Worm (Caenorhabditis elegans) whole organism, early embryonic: ENCODE data around the gene vps-53.

Experiments used
- B0310.2 ChIP-seq: sonication (generic microtip); optimal IDR thresholded peaks from 2 replicates; lab custom pipeline; 2016; ENCODE audit warnings: mild to moderate bottlenecking, missing genetic modification characterization, missing compliant biosample characterization
- F13C5.2 ChIP-seq: sonication (generic microtip); optimal IDR thresholded peaks from 2 replicates; lab custom pipeline; 2017; ENCODE audit warnings: mild to moderate bottlenecking, missing genetic modification characterization, inconsistent platforms, missing compliant biosample characterization
- aly-1 ChIP-seq: sonication (generic microtip); optimal IDR thresholded peaks from 2 replicates; lab custom pipeline; 2016; ENCODE audit warnings: missing genetic modification characterization, missing compliant biosample characterization
- ama-1 ChIP-seq: fragments of 150-350 bp; optimal IDR thresholded peaks from 2 replicates; lab custom pipeline; 2014
- ceh-13 ChIP-seq: fragments of 200-800 bp; sonication (Bioruptor generic); optimal IDR thresholded peaks from 2 replicates; lab custom pipeline; 2018; ENCODE audit warnings: mild to moderate bottlenecking, missing genetic modification characterization, missing compliant biosample characterization
- ceh-36 ChIP-seq: sonication (generic microtip); optimal IDR thresholded peaks from 2 replicates; lab custom pipeline; 2016; ENCODE audit warnings: missing genetic modification characterization, inconsistent platforms, missing compliant biosample characterization
- ets-7 ChIP-seq: sonication (generic microtip); optimal IDR thresholded peaks from 2 replicates; lab custom pipeline; 2016; ENCODE audit warnings: missing genotype, missing genetic modification characterization, missing compliant biosample characterization
- flt-1 ChIP-seq: fragments of 200-800 bp; sonication (Bioruptor generic); IDR thresholded peaks from 2 replicates; pipeline ENCODE4 v1.3.6; 2022; ENCODE audit warnings: missing genetic modification characterization, missing compliant biosample characterization
- hmbx-1 ChIP-seq: sonication (generic microtip); optimal IDR thresholded peaks from 2 replicates; lab custom pipeline; 2016; ENCODE audit warnings: mild to moderate bottlenecking, missing genetic modification characterization, missing compliant biosample characterization
- hmg-4 ChIP-seq: fragments of 200-800 bp; sonication (Bioruptor generic); optimal IDR thresholded peaks from 2 replicates; lab custom pipeline; 2018; ENCODE audit warnings: mild to moderate bottlenecking, missing genetic modification characterization, missing compliant biosample characterization
- hnd-1 ChIP-seq: sonication (generic microtip); optimal IDR thresholded peaks from 2 replicates; lab custom pipeline; 2016; ENCODE audit warnings: missing genetic modification characterization, missing compliant biosample characterization
- pes-1 ChIP-seq: fragments of 200-800 bp; sonication (Bioruptor generic); IDR thresholded peaks from 2 replicates; pipeline ENCODE4 v1.3.6; 2022; ENCODE audit warnings: missing genetic modification reagents, missing genetic modification characterization, missing compliant biosample characterization
- scrt-1 ChIP-seq: fragments of 200-800 bp; sonication (Bioruptor generic); IDR thresholded peaks from 2 replicates; pipeline ENCODE4 v1.3.6; 2022; ENCODE audit warnings: missing genetic modification characterization, missing compliant biosample characterization
- sea-1 ChIP-seq: fragments of 200-800 bp; sonication (Bioruptor generic); conservative IDR thresholded peaks from 2 replicates; pipeline ENCODE4 v1.3.6; 2022; ENCODE audit warnings: missing genetic modification characterization, missing compliant biosample characterization
- tbx-11 ChIP-seq: fragments of 200-800 bp; sonication (Bioruptor generic); IDR thresholded peaks from 2 replicates; pipeline ENCODE4 v1.3.6; 2022; ENCODE audit warnings: missing genetic modification characterization, missing compliant biosample characterization
- tbx-37 ChIP-seq: fragments of 200-800 bp; sonication (Bioruptor generic); conservative IDR thresholded peaks from 2 replicates; pipeline ENCODE4 v1.3.6; 2022; ENCODE audit warnings: missing genetic modification reagents, missing genetic modification characterization, missing compliant biosample characterization
- tra-4 ChIP-seq: sonication (generic microtip); optimal IDR thresholded peaks from 2 replicates; lab custom pipeline; 2017; ENCODE audit warnings: missing genetic modification characterization, missing compliant biosample characterization

Gene vps-53

DNA sequence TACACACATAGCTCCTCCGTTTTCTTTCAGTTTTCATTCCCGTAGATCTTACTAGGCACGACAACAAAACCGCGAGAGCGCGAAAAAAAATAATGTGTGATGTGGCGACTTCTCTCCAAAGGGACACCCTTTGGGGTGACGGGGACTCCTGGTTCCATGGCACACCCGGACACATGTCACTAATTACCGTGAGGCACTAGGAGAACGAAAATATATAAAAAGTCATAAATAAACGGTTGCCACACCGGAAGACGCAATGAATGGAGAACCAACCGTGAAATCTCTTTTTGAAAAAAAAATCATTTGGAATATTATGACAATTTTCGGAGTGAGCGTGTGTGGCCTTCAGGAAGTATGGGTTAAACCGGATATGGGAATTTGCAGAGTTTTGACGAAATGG is 26.9 kb downstream of the vps-53 start:
- TF ChIP-seq ama-1 (lab: Kevin White, UChicago) (no peak), ets-7 (tag; lab: Kevin White, UChicago) (no peak), flt-1 (GFP tag; lab: Robert Waterston, UW) (no peak), ceh-13 (GFP tag; lab: Kevin White, UChicago) (no peak), tra-4 (tag; lab: Kevin White, UChicago) (no peak)

DNA sequence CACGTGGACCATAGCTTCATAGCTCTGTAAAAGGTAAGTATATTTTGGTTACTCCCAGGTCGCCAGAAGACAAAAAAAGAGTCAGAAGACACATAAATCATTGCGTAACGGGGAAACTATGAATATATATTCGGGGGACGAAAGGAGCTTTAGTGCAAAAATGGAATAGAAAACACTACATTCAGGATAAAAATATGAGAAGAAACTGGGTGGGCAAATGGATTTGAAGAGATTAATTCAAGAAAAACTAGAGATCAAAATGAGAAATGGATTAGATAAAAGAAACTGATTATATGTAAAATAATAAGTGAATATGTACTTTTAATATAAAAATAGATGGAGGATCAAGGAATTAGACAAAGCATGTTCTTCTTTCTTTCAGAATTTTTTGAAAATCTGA is 29.9 kb downstream of the vps-53 start, which contains the start of gene C07A9.12:
Gene C07A9.12 (minus strand): TSS at position 101 of the 400 bp plus-strand sequence.
- TF ChIP-seq ceh-36 (tag; lab: Kevin White, UChicago) (no peak), tbx-11 (GFP tag; lab: Robert Waterston, UW) (no peak), scrt-1 (GFP tag; lab: Robert Waterston, UW) (no peak), F13C5.2 (tag; lab: Kevin White, UChicago) (no peak), B0310.2 (tag; lab: Kevin White, UChicago) (no peak), tbx-37 (GFP tag; lab: Robert Waterston, UW) (no peak), ceh-13 (GFP tag; lab: Kevin White, UChicago) (no peak), ets-7 (tag; lab: Kevin White, UChicago) (no peak)

DNA sequence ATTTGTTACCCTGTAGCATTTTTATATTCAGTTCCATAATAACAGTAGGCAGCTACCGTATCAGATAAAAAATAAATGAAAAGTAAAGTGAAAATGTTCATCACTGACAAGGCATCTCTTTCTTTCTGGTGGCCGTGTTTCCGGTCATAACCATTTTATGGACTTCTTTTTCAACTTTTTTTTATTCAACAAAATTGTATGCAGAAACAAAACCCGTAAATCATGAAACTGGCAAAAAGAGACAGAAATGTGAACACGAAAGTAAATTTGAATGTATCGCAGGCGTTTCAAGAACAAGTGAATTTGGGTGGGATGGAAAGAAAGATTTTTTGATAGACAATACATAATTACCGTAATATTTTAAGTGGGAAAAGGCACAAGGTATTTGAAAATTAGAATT is 32.2 kb downstream of the vps-53 start, which contains the start of gene clec-162:
Gene clec-162 (minus strand): TSS at position 101 of the 400 bp plus-strand sequence.
- no peak for TF ChIP-seq F13C5.2 (tag; lab: Kevin White, UChicago)
- no peak for TF ChIP-seq scrt-1 (GFP tag; lab: Robert Waterston, UW)
- TF ChIP-seq flt-1 (GFP tag; lab: Robert Waterston, UW): no peak
- no peak for TF ChIP-seq ceh-13 (GFP tag; lab: Kevin White, UChicago)
- no peak for TF ChIP-seq hnd-1 (tag; lab: Kevin White, UChicago)
- no peak for TF ChIP-seq ama-1 (lab: Kevin White, UChicago)
- TF ChIP-seq pes-1 (GFP tag; lab: Robert Waterston, UW): no peak
- no peak for TF ChIP-seq aly-1 (tag; lab: Kevin White, UChicago)
- no peak for TF ChIP-seq sea-1 (GFP tag; lab: Robert Waterston, UW)
- no peak for TF ChIP-seq ceh-36 (tag; lab: Kevin White, UChicago)
- TF ChIP-seq tbx-37 (GFP tag; lab: Robert Waterston, UW): no peak
- no peak for TF ChIP-seq hmbx-1
- TF ChIP-seq hmg-4: no peak
- no peak for TF ChIP-seq B0310.2 (tag; lab: Kevin White, UChicago)
- TF ChIP-seq ets-7 (tag; lab: Kevin White, UChicago): no peak
- TF ChIP-seq tbx-11 (GFP tag; lab: Robert Waterston, UW): no peak

DNA sequence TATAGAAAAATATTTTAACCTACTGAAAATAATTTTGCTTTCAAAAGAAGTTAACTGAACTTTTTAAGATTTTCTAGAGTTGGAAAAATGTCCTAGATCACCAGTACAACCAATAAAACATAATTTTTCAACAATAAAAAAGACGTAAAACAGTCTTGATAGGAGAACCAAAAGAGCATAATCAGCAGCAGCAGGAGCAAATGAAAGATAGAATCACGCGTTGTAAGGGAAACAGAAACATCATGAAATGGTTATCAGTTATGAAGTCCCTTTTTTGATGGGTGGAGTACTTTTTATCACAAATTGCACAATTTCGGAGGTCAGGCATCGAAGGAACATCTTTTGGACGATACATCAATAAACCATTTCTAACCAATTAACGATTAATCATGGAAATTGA is 35.3 kb downstream of the vps-53 start:
- TF ChIP-seq B0310.2 (tag; lab: Kevin White, UChicago): no peak
- TF ChIP-seq tbx-11 (GFP tag; lab: Robert Waterston, UW): no peak
- TF ChIP-seq aly-1 (tag; lab: Kevin White, UChicago): no peak
- no peak for TF ChIP-seq hmbx-1
- TF ChIP-seq sea-1 (GFP tag; lab: Robert Waterston, UW): no peak
- no peak for TF ChIP-seq flt-1 (GFP tag; lab: Robert Waterston, UW)
- TF ChIP-seq ceh-13 (GFP tag; lab: Kevin White, UChicago): no peak
- TF ChIP-seq pes-1 (GFP tag; lab: Robert Waterston, UW): no peak
- TF ChIP-seq ets-7 (tag; lab: Kevin White, UChicago): no peak
- no peak for TF ChIP-seq tbx-37 (GFP tag; lab: Robert Waterston, UW)
- no peak for TF ChIP-seq scrt-1 (GFP tag; lab: Robert Waterston, UW)
- TF ChIP-seq hmg-4: no peak
- no peak for TF ChIP-seq hnd-1 (tag; lab: Kevin White, UChicago)
- no peak for TF ChIP-seq F13C5.2 (tag; lab: Kevin White, UChicago)
- no peak for TF ChIP-seq ama-1 (lab: Kevin White, UChicago)
- no peak for TF ChIP-seq ceh-36 (tag; lab: Kevin White, UChicago)
- no peak for TF ChIP-seq tra-4 (tag; lab: Kevin White, UChicago)

DNA sequence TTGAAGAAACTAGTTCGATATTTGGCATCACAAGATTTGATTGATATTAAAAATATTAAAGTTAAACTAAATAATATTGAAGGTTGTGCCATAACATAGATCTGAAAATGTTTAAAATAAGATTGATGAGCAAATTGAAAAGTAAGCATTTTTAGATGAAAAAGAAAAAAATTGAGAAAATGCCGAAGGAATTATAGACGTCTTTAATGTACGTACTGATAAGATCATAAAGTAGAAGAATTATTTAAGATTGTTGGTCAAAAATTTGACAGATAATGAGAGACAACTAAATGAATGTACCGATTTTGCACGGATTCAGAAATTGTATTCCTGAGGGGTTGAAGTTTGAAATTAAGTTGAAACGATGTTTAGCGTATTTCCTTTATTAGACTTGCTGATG is 37.1 kb downstream of the vps-53 start, which contains the start of gene ncx-7:
Gene ncx-7 (minus strand): TSS at position 101 of the 400 bp plus-strand sequence.
- no peak for TF ChIP-seq aly-1 (tag; lab: Kevin White, UChicago)
- no peak for TF ChIP-seq hmg-4
- no peak for TF ChIP-seq tra-4 (tag; lab: Kevin White, UChicago)
- no peak for TF ChIP-seq tbx-11 (GFP tag; lab: Robert Waterston, UW)
- TF ChIP-seq tbx-37 (GFP tag; lab: Robert Waterston, UW): no peak
- TF ChIP-seq ama-1 (lab: Kevin White, UChicago): no peak
- TF ChIP-seq scrt-1 (GFP tag; lab: Robert Waterston, UW): no peak

DNA sequence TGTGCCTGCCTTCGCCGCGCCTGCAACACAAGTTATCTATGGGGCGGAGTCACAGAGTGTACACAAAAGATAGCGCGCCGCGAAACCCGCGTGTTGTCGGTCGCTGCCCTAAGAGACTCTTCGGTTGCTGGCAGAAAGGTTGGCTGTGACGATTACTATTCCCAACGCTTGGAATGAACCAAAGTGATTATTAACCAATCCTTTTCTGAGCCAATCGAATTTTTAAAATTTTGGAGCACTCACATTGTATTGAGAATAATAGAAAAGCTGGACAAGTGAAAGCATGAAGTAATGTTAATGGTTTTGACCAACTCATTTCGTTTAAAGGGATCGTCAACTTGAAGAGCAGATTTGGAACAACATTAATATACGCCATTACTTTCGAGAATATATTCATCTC is 40.1 kb downstream of the vps-53 start:
- TF ChIP-seq ama-1 (lab: Kevin White, UChicago) (peak; percentile 57), tbx-11 (GFP tag; lab: Robert Waterston, UW) (no peak)

DNA sequence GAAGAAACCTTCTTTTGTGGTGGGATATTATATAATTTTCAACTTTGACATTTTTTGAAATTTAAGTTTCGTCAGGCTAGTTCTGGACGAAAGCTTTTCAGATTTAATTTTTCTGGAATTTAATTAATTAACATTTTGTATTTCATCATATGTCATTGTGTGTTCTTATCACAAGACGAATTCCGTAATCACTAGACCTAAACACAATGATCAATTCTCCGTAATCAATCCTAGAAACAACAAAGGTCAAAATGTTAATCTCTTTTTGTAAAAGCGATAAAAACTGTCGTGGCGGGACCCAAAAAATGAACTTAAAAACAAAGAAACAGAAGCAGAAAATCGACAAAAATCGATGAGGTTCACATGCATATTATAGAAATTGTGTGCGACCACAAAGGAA is 42.6 kb downstream of the vps-53 start:
- TF ChIP-seq aly-1 (tag; lab: Kevin White, UChicago): no peak
- TF ChIP-seq hnd-1 (tag; lab: Kevin White, UChicago): no peak
- no peak for TF ChIP-seq ceh-13 (GFP tag; lab: Kevin White, UChicago)
- no peak for TF ChIP-seq ceh-36 (tag; lab: Kevin White, UChicago)
- no peak for TF ChIP-seq flt-1 (GFP tag; lab: Robert Waterston, UW)
- no peak for TF ChIP-seq F13C5.2 (tag; lab: Kevin White, UChicago)
- TF ChIP-seq ama-1 (lab: Kevin White, UChicago): no peak
- no peak for TF ChIP-seq ets-7 (tag; lab: Kevin White, UChicago)
- no peak for TF ChIP-seq pes-1 (GFP tag; lab: Robert Waterston, UW)
- TF ChIP-seq tbx-37 (GFP tag; lab: Robert Waterston, UW): no peak
